Worm (Caenorhabditis elegans) whole organism, L2 larva: ENCODE data around the gene clec-258.

ENCODE experiments used
- ama-1 ChIP-seq: fragments of 150-350 bp; optimal IDR thresholded peaks from 2 replicates; lab custom pipeline; 2018; ENCODE audit warnings: inconsistent platforms
- ceh-82 ChIP-seq: fragments of 150-350 bp; optimal IDR thresholded peaks from 2 replicates; lab custom pipeline; 2014; ENCODE audit warnings: missing biosample characterization, missing genetic modification characterization
- elt-1 ChIP-seq: fragments of 150-350 bp; optimal IDR thresholded peaks from 2 replicates; lab custom pipeline; 2014; ENCODE audit warnings: missing biosample characterization, missing genetic modification characterization
- lin-11 ChIP-seq: fragments of 150-350 bp; sonication (generic microtip); optimal IDR thresholded peaks from 2 replicates; lab custom pipeline; 2014; ENCODE audit warnings: missing biosample characterization, missing genetic modification characterization, inconsistent platforms, mixed read lengths
- lin-13 ChIP-seq: fragments of 150-350 bp; optimal IDR thresholded peaks from 2 replicates; lab custom pipeline; 2014; ENCODE audit warnings: missing biosample characterization, missing genetic modification reagents, missing genetic modification characterization
- nhr-11 ChIP-seq: fragments of 150-350 bp; optimal IDR thresholded peaks from 2 replicates; lab custom pipeline; 2014; ENCODE audit warnings: missing biosample characterization, missing genetic modification characterization
- nhr-12 ChIP-seq: fragments of 150-350 bp; optimal IDR thresholded peaks from 2 replicates; lab custom pipeline; 2014; ENCODE audit warnings: missing biosample characterization, missing genetic modification characterization
- nhr-237 ChIP-seq: fragments of 150-350 bp; optimal IDR thresholded peaks from 2 replicates; lab custom pipeline; 2014; ENCODE audit warnings: missing biosample characterization, missing genetic modification characterization
- nhr-77 ChIP-seq: fragments of 150-350 bp; optimal IDR thresholded peaks from 2 replicates; lab custom pipeline; 2014; ENCODE audit warnings: missing biosample characterization, missing genetic modification characterization
- unc-39 ChIP-seq: fragments of 150-350 bp; optimal IDR thresholded peaks from 2 replicates; lab custom pipeline; 2014; ENCODE audit warnings: missing biosample characterization, missing genetic modification characterization
- zag-1 ChIP-seq: fragments of 150-350 bp; optimal IDR thresholded peaks from 2 replicates; lab custom pipeline; 2014; ENCODE audit warnings: missing biosample characterization, missing genetic modification characterization
- ztf-11 ChIP-seq: sonication (generic microtip); optimal IDR thresholded peaks from 2 replicates; lab custom pipeline; 2017; ENCODE audit warnings: missing biosample characterization, missing genetic modification characterization
- ztf-4 ChIP-seq: fragments of 150-350 bp; optimal IDR thresholded peaks from 2 replicates; lab custom pipeline; 2014; ENCODE audit warnings: missing biosample characterization, missing genetic modification characterization

DNA sequence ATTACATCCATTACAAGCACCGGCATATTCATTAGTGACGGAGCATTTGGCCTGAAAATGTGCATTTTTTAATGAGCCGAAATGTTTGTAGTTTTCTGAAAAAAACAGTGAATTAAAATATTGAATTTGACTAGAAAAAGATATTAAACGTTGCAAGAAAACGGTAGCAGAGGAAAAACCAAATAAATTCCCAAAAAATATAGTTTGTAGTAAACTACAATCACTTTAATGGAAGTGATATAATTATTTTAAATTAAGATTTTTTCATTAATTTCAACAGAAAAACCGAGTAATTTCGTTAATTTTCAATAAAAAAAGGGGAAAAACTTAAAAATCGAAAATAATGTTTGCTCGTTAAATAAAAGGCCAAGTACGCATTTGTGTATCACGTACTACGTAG lies 16.6 kb upstream of the clec-258 start, which contains the start of gene M162.15:
- TF ChIP-seq nhr-12 (tag; lab: Kevin White, UChicago), result no peak
- no peak for TF ChIP-seq nhr-11 (tag; lab: Kevin White, UChicago)
- no peak for TF ChIP-seq unc-39 (tag; lab: Kevin White, UChicago)
- no peak for TF ChIP-seq nhr-77
- no peak for TF ChIP-seq nhr-237 (tag; lab: Kevin White, UChicago)
- TF ChIP-seq ama-1 (lab: Kevin White, UChicago), result no peak
- no peak for TF ChIP-seq ceh-82 (tag; lab: Kevin White, UChicago)
- no peak for TF ChIP-seq elt-1 (tag; lab: Kevin White, UChicago)
- no peak for TF ChIP-seq ztf-4 (tag; lab: Kevin White, UChicago)
- TF ChIP-seq ztf-11 (tag; lab: Kevin White, UChicago), result no peak
- no peak for TF ChIP-seq zag-1
- TF ChIP-seq lin-13 (GFP tag; lab: Kevin White, UChicago), result no peak
- no peak for TF ChIP-seq lin-11 (tag; lab: Kevin White, UChicago)
